Fruit fly (Drosophila melanogaster) whole organism: ENCODE data around the gene bru2.

Source experiments
- CG8478 ChIP-seq: fragments of >200 bp; optimal IDR thresholded peaks from 2 replicates; lab custom pipeline; 2018; ENCODE audit warnings: inconsistent platforms
- EcR ChIP-seq, 2 experiments: fragments of >200 bp; optimal IDR thresholded peaks; 2 replicates each; lab custom pipeline; 2017; ENCODE audit warnings: missing biosample characterization in 2 of 2, missing genetic modification characterization in 2 of 2, missing genetic modification reagents in 2 of 2
- pan ChIP-seq: fragments of >200 bp; optimal IDR thresholded peaks from 2 replicates; lab custom pipeline; 2017
- psq ChIP-seq: fragments of >200 bp; optimal IDR thresholded peaks from 2 replicates; lab custom pipeline; 2017

DNA sequence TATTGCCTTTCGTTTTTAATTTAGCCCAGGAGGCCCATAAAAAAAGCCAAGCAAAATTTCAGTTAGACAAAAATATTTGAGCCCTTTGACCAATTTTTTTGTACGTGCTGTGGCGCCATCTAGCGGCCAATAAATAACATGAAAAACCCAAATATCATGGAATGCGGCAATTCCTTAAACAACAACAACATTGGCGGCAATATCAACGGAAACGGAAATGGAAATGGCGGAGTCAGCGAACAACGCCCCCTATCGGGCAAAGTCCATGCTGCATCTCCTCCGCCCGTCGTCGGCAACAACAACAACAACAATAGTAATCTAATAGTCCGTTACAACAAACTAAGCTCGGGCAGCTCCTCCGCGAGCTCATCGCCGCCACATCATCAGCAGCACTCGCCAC, 29.5 kb downstream of the bru2 start:
- TF ChIP-seq CG8478 (lab: Kevin White, UChicago) = no peak
- TF ChIP-seq pan (lab: Kevin White, UChicago) = no peak
- no peak for TF ChIP-seq EcR (GFP tag; optimal IDR thresholded peaks at IDR 0.05; lab: Kevin White, UChicago)
- TF ChIP-seq psq = no peak
